Fruit fly (Drosophila melanogaster): ENCODE measurements around the gene CG17111.

The CG17111 gene

dm6 chr3R:23067209-23067826 lies at the start of gene CG17111:
TSS of gene CG17111 (minus strand) at chr3R:23067259.
- no peak for TF ChIP-seq CTCF (optimal IDR thresholded peaks at IDR 0.05)
- no peak for TF ChIP-seq CG8478 (optimal IDR thresholded peaks at IDR 0.05)

dm6 chr3R:23112680-23113362 lies 45.8 kb upstream of the CG17111 start, which contains the start of gene Cow:
TSS of gene Cow (minus strand) at chr3R:23112730.
- no peak for TF ChIP-seq CTCF (optimal IDR thresholded peaks at IDR 0.05)
- no peak for TF ChIP-seq CG8478 (optimal IDR thresholded peaks at IDR 0.05)

dm6 chr3R:23110724-23111123 lies 43.7 kb upstream of the CG17111 start:
- TF ChIP-seq CG8478 (optimal IDR thresholded peaks at IDR 0.05) (no peak), CTCF (optimal IDR thresholded peaks at IDR 0.05) (no peak)

dm6 chr3R:23099233-23099632 lies 32.2 kb upstream of the CG17111 start, which contains the start of gene CG6738:
TSS of gene CG6738 (plus strand) at chr3R:23099533.
- TF ChIP-seq CTCF (optimal IDR thresholded peaks at IDR 0.05) (no peak), CG8478 (optimal IDR thresholded peaks at IDR 0.05) (no peak)

- TF ChIP-seq CG8478 (optimal IDR thresholded peaks at IDR 0.05) (no peak), CTCF (optimal IDR thresholded peaks at IDR 0.05) (no peak)
Measured at dm6 chr3R:23097197-23097809, 30.2 kb upstream of the CG17111 start, which contains the start of gene CG6733. TSS of gene CG6733 (plus strand) at chr3R:23097728.

- no peak for TF ChIP-seq CTCF (optimal IDR thresholded peaks at IDR 0.05)
- TF ChIP-seq CG8478 (optimal IDR thresholded peaks at IDR 0.05), result no peak
Measured at dm6 chr3R:23095346-23095745, 28.3 kb upstream of the CG17111 start, which contains the start of gene CG17109. TSS of gene CG17109 (plus strand) at chr3R:23095690.

- TF ChIP-seq CTCF (optimal IDR thresholded peaks at IDR 0.05) (no peak), CG8478 (optimal IDR thresholded peaks at IDR 0.05) (no peak)
Measured at dm6 chr3R:23091586-23092228, 24.6 kb upstream of the CG17111 start, which contains the start of the genes CG17110 and CG6726. TSS of gene CG17110 (plus strand) at chr3R:23091724. TSS of gene CG6726 (plus strand) at chr3R:23091724.

- TF ChIP-seq CG8478 (optimal IDR thresholded peaks at IDR 0.05), result no peak
- no peak for TF ChIP-seq CTCF (optimal IDR thresholded peaks at IDR 0.05)
Measured at dm6 chr3R:23088252-23088651, 21.2 kb upstream of the CG17111 start.

- no peak for TF ChIP-seq CTCF (optimal IDR thresholded peaks at IDR 0.05)
- no peak for TF ChIP-seq CG8478 (optimal IDR thresholded peaks at IDR 0.05)
Measured at dm6 chr3R:23081265-23081664, 14.2 kb upstream of the CG17111 start.

dm6 chr3R:23074480-23074879 lies 7.4 kb upstream of the CG17111 start:
- TF ChIP-seq CG8478 (optimal IDR thresholded peaks at IDR 0.05) (no peak), CTCF (optimal IDR thresholded peaks at IDR 0.05) (no peak)

- TF ChIP-seq CTCF (optimal IDR thresholded peaks at IDR 0.05), result no peak
- TF ChIP-seq CG8478 (optimal IDR thresholded peaks at IDR 0.05), result no peak
Measured at dm6 chr3R:23061209-23061608, 5.8 kb downstream of the CG17111 start, which contains the start of the genes sav and Ublcp1. TSS of gene sav (minus strand) at chr3R:23061304. TSS of gene Ublcp1 (plus strand) at chr3R:23061493.

- TF ChIP-seq CG8478 (optimal IDR thresholded peaks at IDR 0.05) (no peak), CTCF (optimal IDR thresholded peaks at IDR 0.05) (no peak)
Measured at dm6 chr3R:23060166-23060565, 6.9 kb downstream of the CG17111 start.

dm6 chr3R:23058858-23059257 lies 8.2 kb downstream of the CG17111 start, which contains the start of gene Ctns:
TSS of gene Ctns (minus strand) at chr3R:23058958.
- TF ChIP-seq CG8478 (optimal IDR thresholded peaks at IDR 0.05) (no peak), CTCF (optimal IDR thresholded peaks at IDR 0.05) (no peak)

dm6 chr3R:23057390-23057789 lies 9.7 kb downstream of the CG17111 start:
- TF ChIP-seq CTCF (optimal IDR thresholded peaks at IDR 0.05) (no peak), CG8478 (optimal IDR thresholded peaks at IDR 0.05) (no peak)

dm6 chr3R:23056753-23057152 lies 10.3 kb downstream of the CG17111 start:
- TF ChIP-seq CG8478 (optimal IDR thresholded peaks at IDR 0.05) (no peak), CTCF (optimal IDR thresholded peaks at IDR 0.05) (no peak)

Data from S2 (cell line).